Worm (Caenorhabditis elegans) whole organism, L2 larva: Measurements from ENCODE around the gene F42F12.4.

Source experiments
- blmp-1 ChIP-seq: sonication (generic microtip); optimal IDR thresholded peaks from 2 replicates; lab custom pipeline; 2017; ENCODE audit warnings: missing genetic modification characterization, mild to moderate bottlenecking, missing compliant biosample characterization, antibody characterized with exemption, moderate library complexity; ENCODE audit not compliant: insufficient read depth
- ceh-16 ChIP-seq: fragments of 150-350 bp; optimal IDR thresholded peaks from 2 replicates; lab custom pipeline; 2014; ENCODE audit warnings: missing biosample characterization, missing genetic modification characterization
- elt-1 ChIP-seq: fragments of 150-350 bp; optimal IDR thresholded peaks from 2 replicates; lab custom pipeline; 2014; ENCODE audit warnings: missing biosample characterization, missing genetic modification characterization
- ztf-11 ChIP-seq: sonication (generic microtip); optimal IDR thresholded peaks from 2 replicates; lab custom pipeline; 2017; ENCODE audit warnings: missing biosample characterization, missing genetic modification characterization

ce11 chrX:12362951-12363486, 10.3 kb upstream of the F42F12.4 start:
- TF ChIP-seq blmp-1 (tag; lab: Kevin White, UChicago) = peak; percentile 91
- TF ChIP-seq elt-1 (tag; lab: Kevin White, UChicago) = no peak
- TF ChIP-seq ceh-16 (tag; lab: Kevin White, UChicago) = peak; percentile 54
- peak; percentile 73 for TF ChIP-seq ztf-11
